Worm (Caenorhabditis elegans): ENCODE data around the gene F10C1.23.

ce11 chrII:5738795-5739194, 19.0 kb upstream of the F10C1.23 start, which contains the start of gene hlh-14:
- no peak for TF ChIP-seq nhr-21 (tag; optimal IDR thresholded peaks at IDR 0.05)
- no peak for TF ChIP-seq ceh-82 (tag; optimal IDR thresholded peaks at IDR 0.05)
- no peak for TF ChIP-seq blmp-1 (tag; optimal IDR thresholded peaks at IDR 0.05; ENCODE audit: insufficient read depth)
- no peak for TF ChIP-seq fos-1 (tag; optimal IDR thresholded peaks at IDR 0.05)
